Worm (Caenorhabditis elegans) whole organism, young adult: ENCODE measurements around the gene fipp-1.
"Not testable (repeated sequence)": the region's sequence is repeated elsewhere in the genome, so short reads cannot be mapped to it uniquely, and the experiment has no call there.

Experiments used
- B0019.2 ChIP-seq: fragments of 200-800 bp; sonication (Bioruptor generic); conservative IDR thresholded peaks from 2 replicates; pipeline ENCODE4 v1.3.6; 2022; ENCODE audit warnings: missing genetic modification reagents, missing genetic modification characterization, missing compliant biosample characterization
- C06A6.2 ChIP-seq: fragments of 200-800 bp; sonication (Bioruptor generic); conservative IDR thresholded peaks from 2 replicates; pipeline ENCODE4 v1.3.6; 2022; ENCODE audit warnings: missing genetic modification characterization, missing compliant biosample characterization
- F52B5.7 ChIP-seq: sonication (generic microtip); optimal IDR thresholded peaks from 2 replicates; lab custom pipeline; 2016; ENCODE audit warnings: mild to moderate bottlenecking, missing genetic modification characterization, missing compliant biosample characterization
- atf-7 ChIP-seq: sonication (generic microtip); optimal IDR thresholded peaks from 2 replicates; lab custom pipeline; 2017; ENCODE audit warnings: mild to moderate bottlenecking, missing genetic modification characterization, missing compliant biosample characterization
- ceh-27 ChIP-seq: fragments of 200-800 bp; sonication (Bioruptor generic); optimal IDR thresholded peaks from 2 replicates; lab custom pipeline; 2018; ENCODE audit warnings: mild to moderate bottlenecking, missing genetic modification characterization, moderate library complexity, missing compliant biosample characterization
- gei-17 ChIP-seq: fragments of 200-800 bp; sonication (Bioruptor generic); optimal IDR thresholded peaks from 2 replicates; lab custom pipeline; 2018; ENCODE audit warnings: mild to moderate bottlenecking, missing genetic modification characterization, missing compliant biosample characterization
- mes-4 ChIP-seq: sonication (generic microtip); optimal IDR thresholded peaks from 2 replicates; lab custom pipeline; 2016; ENCODE audit warnings: missing genotype, missing genetic modification characterization, missing compliant biosample characterization
- rpc-1 ChIP-seq, 2 experiments: fragments of 150-350 bp in 1 of 2; sonication (generic microtip) in 1 of 2; optimal IDR thresholded peaks; 2 replicates each; lab custom pipeline; 2014 to 2018; ENCODE audit warnings: missing biosample characterization in 1 of 2, missing genetic modification characterization in 1 of 2, missing genetic modification reagents in 1 of 2, missing genotype in 1 of 2
- unc-130 ChIP-seq: sonication (generic microtip); optimal IDR thresholded peaks from 2 replicates; lab custom pipeline; 2016; ENCODE audit warnings: missing genetic modification reagents, missing genetic modification characterization, missing compliant biosample characterization
- ztf-18 ChIP-seq: sonication (generic microtip); optimal IDR thresholded peaks from 2 replicates; lab custom pipeline; 2016; ENCODE audit warnings: missing genotype, mild to moderate bottlenecking, missing genetic modification characterization, missing compliant biosample characterization

- TF ChIP-seq ztf-18 (tag; lab: Kevin White, UChicago); ceh-27 (GFP tag; lab: Kevin White, UChicago); B0019.2; mes-4 (tag; lab: Kevin White, UChicago); atf-7 (tag; lab: Kevin White, UChicago); F52B5.7 (tag; lab: Kevin White, UChicago); rpc-1 (optimal IDR thresholded peaks at IDR 0.05; lab: Kevin White, UChicago); rpc-1 (tag; optimal IDR thresholded peaks at IDR 0.05; lab: Kevin White, UChicago); C06A6.2 (GFP tag; lab: Robert Waterston, UW); unc-130; gei-17: not testable (repeated sequence)
Observed at ce11 chrV:4335724-4336123, 35.9 kb upstream of the fipp-1 start.
